Fruit fly (Drosophila melanogaster) whole organism, embryonic: Measurements from ENCODE around the gene CG16985.

Experiments used
- Antp ChIP-seq: fragments of 200-800 bp; sonication (Bioruptor generic); optimal IDR thresholded peaks from 3 replicates; lab custom pipeline; 2016; ENCODE audit warnings: missing biosample characterization, missing genetic modification characterization
- BEAF-32 ChIP-seq: fragments of 200-800 bp; sonication (Bioruptor generic); optimal IDR thresholded peaks from 3 replicates; lab custom pipeline; 2017; ENCODE audit warnings: missing biosample characterization, missing genetic modification characterization, mild to moderate bottlenecking, moderate library complexity, missing genetic modification reagents
- CG11504 ChIP-seq: fragments of 200-800 bp; sonication (Bioruptor generic); optimal IDR thresholded peaks from 3 replicates; lab custom pipeline; 2019; ENCODE audit warnings: missing biosample characterization, mild to moderate bottlenecking, missing genetic modification characterization, moderate library complexity
- CG12299 ChIP-seq: fragments of 200-800 bp; sonication (Bioruptor generic); optimal IDR thresholded peaks from 2 replicates; lab custom pipeline; 2018; ENCODE audit warnings: missing biosample characterization, mild to moderate bottlenecking, missing genetic modification characterization
- CG12659 ChIP-seq: fragments of 200-800 bp; sonication (Bioruptor generic); optimal IDR thresholded peaks from 3 replicates; lab custom pipeline; 2017; ENCODE audit warnings: mild to moderate bottlenecking, missing biosample characterization, missing genetic modification reagents, missing genetic modification characterization
- CG12942 ChIP-seq: fragments of 200-800 bp; sonication (Bioruptor generic); optimal IDR thresholded peaks from 3 replicates; lab custom pipeline; 2016; ENCODE audit warnings: missing biosample characterization, missing genetic modification characterization
- CG15601 ChIP-seq: fragments of 200-800 bp; sonication (Bioruptor generic); optimal IDR thresholded peaks from 3 replicates; lab custom pipeline; 2019; ENCODE audit warnings: missing biosample characterization, mild to moderate bottlenecking, missing genetic modification characterization, moderate library complexity
- CG2116 ChIP-seq: fragments of 200-800 bp; sonication (Bioruptor generic); optimal IDR thresholded peaks from 3 replicates; lab custom pipeline; 2018; ENCODE audit warnings: missing biosample characterization, mild to moderate bottlenecking, missing genetic modification characterization
- CG31224 ChIP-seq: fragments of 200-800 bp; sonication (Bioruptor generic); IDR thresholded peaks from 2 replicates; pipeline ENCODE4 v1.3.6; 2022; ENCODE audit warnings: missing biosample characterization, missing genetic modification characterization
- CG31388 ChIP-seq: fragments of 200-800 bp; sonication (Bioruptor generic); optimal IDR thresholded peaks from 2 replicates; lab custom pipeline; 2016; ENCODE audit warnings: missing biosample characterization, missing genetic modification characterization
- CG31441 ChIP-seq: fragments of 200-800 bp; sonication (Bioruptor generic); IDR thresholded peaks from 2 replicates; pipeline ENCODE4 v1.3.6; 2022; ENCODE audit warnings: missing biosample characterization, missing genetic modification characterization
- CG34224 ChIP-seq: fragments of 200-800 bp; sonication (Bioruptor generic); IDR thresholded peaks from 3 replicates; pipeline ENCODE4 v1.3.6; 2022; ENCODE audit warnings: missing biosample characterization, missing genetic modification characterization; ENCODE audit not compliant: partially characterized antibody
- CG6254 ChIP-seq: fragments of 200-800 bp; sonication (Bioruptor generic); optimal IDR thresholded peaks from 3 replicates; lab custom pipeline; 2017; ENCODE audit warnings: mild to moderate bottlenecking, missing biosample characterization, missing genetic modification reagents, missing genetic modification characterization
- Dip3 ChIP-seq: fragments of 200-800 bp; sonication (Bioruptor generic); optimal IDR thresholded peaks from 3 replicates; lab custom pipeline; 2016; ENCODE audit warnings: missing biosample characterization, missing genetic modification characterization
- Drgx ChIP-seq: fragments of 200-800 bp; sonication (Bioruptor generic); IDR thresholded peaks from 2 replicates; pipeline ENCODE4 v1.3.6; 2022; ENCODE audit warnings: missing biosample characterization, missing genetic modification characterization
- E2f2 ChIP-seq: fragments of 200-800 bp; sonication (Bioruptor generic); IDR thresholded peaks from 2 replicates; pipeline ENCODE4 v1.3.6; 2022; ENCODE audit warnings: missing biosample characterization, missing genetic modification characterization
- HLH4C ChIP-seq: fragments of 200-800 bp; sonication (Bioruptor generic); IDR thresholded peaks from 3 replicates; pipeline ENCODE4 v1.3.6; 2022; ENCODE audit warnings: missing biosample characterization, missing genetic modification characterization; ENCODE audit not compliant: partially characterized antibody
- Kr ChIP-seq: fragments of 200-800 bp; sonication (Bioruptor generic); optimal IDR thresholded peaks from 2 replicates; lab custom pipeline; 2017; ENCODE audit warnings: missing biosample characterization, mild to moderate bottlenecking, missing genetic modification characterization
- Mad ChIP-seq: fragments of 200-800 bp; sonication (Bioruptor generic); optimal IDR thresholded peaks from 2 replicates; lab custom pipeline; 2016; ENCODE audit warnings: missing biosample characterization, missing genetic modification characterization
- Nf-YB ChIP-seq: fragments of 200-800 bp; sonication (Bioruptor generic); optimal IDR thresholded peaks from 3 replicates; lab custom pipeline; 2019; ENCODE audit warnings: missing biosample characterization, mild to moderate bottlenecking, missing genetic modification characterization, moderate library complexity
- Rfx ChIP-seq: fragments of 200-800 bp; sonication (Bioruptor generic); IDR thresholded peaks from 2 replicates; pipeline ENCODE4 v1.3.6; 2022; ENCODE audit warnings: missing biosample characterization, missing genetic modification characterization
- Trl ChIP-seq, 3 experiments: fragments of >200 bp in 2 of 3; fragments of 200-800 bp in 1 of 3; sonication (Bioruptor generic) in 1 of 3; optimal IDR thresholded peaks; 2 replicates in 1 of 3; 3 replicates in 2 of 3; lab custom pipeline; 2016 to 2017; ENCODE audit warnings: missing biosample characterization in 1 of 3, missing genetic modification characterization in 1 of 3
- Xbp1 ChIP-seq: fragments of 200-800 bp; sonication (Bioruptor generic); optimal IDR thresholded peaks from 3 replicates; lab custom pipeline; 2016; ENCODE audit warnings: missing biosample characterization, mild to moderate bottlenecking, missing genetic modification characterization
- Xrp1 ChIP-seq: fragments of 200-800 bp; sonication (Bioruptor generic); IDR thresholded peaks from 2 replicates; pipeline ENCODE4 v1.3.6; 2022; ENCODE audit warnings: missing biosample characterization, missing genetic modification characterization
- YL-1 ChIP-seq: fragments of 200-800 bp; sonication (Bioruptor generic); optimal IDR thresholded peaks from 3 replicates; lab custom pipeline; 2017; ENCODE audit warnings: missing biosample characterization, mild to moderate bottlenecking, missing genetic modification characterization
- abd-A ChIP-seq: fragments of 200-800 bp; sonication (Bioruptor generic); optimal IDR thresholded peaks from 3 replicates; lab custom pipeline; 2019; ENCODE audit warnings: missing biosample characterization, mild to moderate bottlenecking, missing genetic modification characterization, moderate library complexity
- ap ChIP-seq: fragments of 200-800 bp; sonication (Bioruptor generic); IDR thresholded peaks from 2 replicates; pipeline ENCODE4 v1.3.6; 2022; ENCODE audit warnings: missing biosample characterization, missing genetic modification characterization
- bbx ChIP-seq: fragments of 200-800 bp; sonication (Bioruptor generic); IDR thresholded peaks from 2 replicates; pipeline ENCODE4 v1.3.6; 2022; ENCODE audit warnings: missing biosample characterization, missing genetic modification characterization; ENCODE audit not compliant: partially characterized antibody
- bcd ChIP-seq: fragments of 200-800 bp; sonication (Bioruptor generic); optimal IDR thresholded peaks from 2 replicates; lab custom pipeline; 2017; ENCODE audit warnings: missing biosample characterization, mild to moderate bottlenecking, missing genetic modification characterization
- cato ChIP-seq: fragments of 200-800 bp; sonication (Bioruptor generic); optimal IDR thresholded peaks from 2 replicates; lab custom pipeline; 2016; ENCODE audit warnings: missing biosample characterization, missing genetic modification characterization, borderline replicate concordance
- chinmo ChIP-seq: fragments of 200-800 bp; sonication (Bioruptor generic); IDR thresholded peaks from 4 replicates; pipeline ENCODE4 v1.3.6; 2022; ENCODE audit warnings: missing biosample characterization, missing genetic modification characterization; ENCODE audit not compliant: partially characterized antibody
- danr ChIP-seq: fragments of 200-800 bp; sonication (Bioruptor generic); IDR thresholded peaks from 2 replicates; pipeline ENCODE4 v1.3.6; 2022; ENCODE audit warnings: missing biosample characterization, missing genetic modification characterization
- dati ChIP-seq: fragments of 200-800 bp; sonication (Bioruptor generic); IDR thresholded peaks from 2 replicates; pipeline ENCODE4 v1.3.6; 2022; ENCODE audit warnings: missing biosample characterization, missing genetic modification characterization
- dpn ChIP-seq, 2 experiments: fragments of 200-800 bp; sonication (Bioruptor generic); optimal IDR thresholded peaks; 3 replicates each; lab custom pipeline; 2016; ENCODE audit warnings: missing biosample characterization in 2 of 2, missing genetic modification characterization in 2 of 2
- knrl ChIP-seq: fragments of 200-800 bp; sonication (Bioruptor generic); IDR thresholded peaks from 3 replicates; pipeline ENCODE4 v1.3.6; 2022; ENCODE audit warnings: missing biosample characterization, missing genetic modification characterization; ENCODE audit not compliant: partially characterized antibody
- mld ChIP-seq: fragments of 200-800 bp; sonication (Bioruptor generic); IDR thresholded peaks from 3 replicates; pipeline ENCODE4 v1.3.6; 2022; ENCODE audit warnings: missing biosample characterization, missing genetic modification characterization; ENCODE audit not compliant: partially characterized antibody
- pan ChIP-seq, 4 experiments: fragments of >200 bp in 3 of 4; fragments of 200-800 bp in 1 of 4; sonication (Bioruptor generic) in 1 of 4; optimal IDR thresholded peaks in 3 of 4; IDR thresholded peaks in 1 of 4; 2 replicates each; pipeline versions ENCODE4 v1.3.6 to Lab custom; 2017 to 2022; ENCODE audit warnings: missing biosample characterization in 2 of 4, missing genetic modification characterization in 2 of 4, mixed read lengths in 1 of 4
- psq ChIP-seq: fragments of 200-800 bp; sonication (Bioruptor generic); optimal IDR thresholded peaks from 2 replicates; lab custom pipeline; 2017; ENCODE audit warnings: missing biosample characterization, missing genetic modification characterization
- sens ChIP-seq: fragments of 200-800 bp; sonication (Bioruptor generic); peaks from one replicate; lab custom pipeline; 2016; ENCODE audit warnings: missing biosample characterization, missing genetic modification characterization
- sim ChIP-seq: fragments of 200-800 bp; sonication (Bioruptor generic); IDR thresholded peaks from 2 replicates; pipeline ENCODE4 v1.3.6; 2022; ENCODE audit warnings: missing biosample characterization, missing genetic modification characterization
- sima ChIP-seq: fragments of 200-800 bp; sonication (Bioruptor generic); optimal IDR thresholded peaks from 2 replicates; lab custom pipeline; 2016; ENCODE audit warnings: missing biosample characterization, missing genetic modification characterization
- sob ChIP-seq: fragments of 200-800 bp; sonication (Bioruptor generic); IDR thresholded peaks from 2 replicates; pipeline ENCODE4 v1.3.6; 2022; ENCODE audit warnings: missing biosample characterization, missing genetic modification characterization
- tap ChIP-seq: fragments of 200-800 bp; optimal IDR thresholded peaks from 3 replicates; lab custom pipeline; 2019; ENCODE audit warnings: missing biosample characterization, mild to moderate bottlenecking, missing genetic modification characterization, moderate library complexity
- tio ChIP-seq: fragments of 200-800 bp; sonication (Bioruptor generic); optimal IDR thresholded peaks from 2 replicates; lab custom pipeline; 2017; ENCODE audit warnings: missing biosample characterization, missing genetic modification characterization, inconsistent platforms
- toy ChIP-seq: fragments of 200-800 bp; sonication (Bioruptor generic); IDR thresholded peaks from 2 replicates; pipeline ENCODE4 v1.3.6; 2022; ENCODE audit warnings: missing biosample characterization, missing genetic modification characterization
- unc-4 ChIP-seq: fragments of 200-800 bp; sonication (Bioruptor generic); IDR thresholded peaks from 2 replicates; pipeline ENCODE4 v1.3.6; 2022; ENCODE audit warnings: missing biosample characterization, missing genetic modification characterization; ENCODE audit not compliant: partially characterized antibody

Gene CG16985

DNA sequence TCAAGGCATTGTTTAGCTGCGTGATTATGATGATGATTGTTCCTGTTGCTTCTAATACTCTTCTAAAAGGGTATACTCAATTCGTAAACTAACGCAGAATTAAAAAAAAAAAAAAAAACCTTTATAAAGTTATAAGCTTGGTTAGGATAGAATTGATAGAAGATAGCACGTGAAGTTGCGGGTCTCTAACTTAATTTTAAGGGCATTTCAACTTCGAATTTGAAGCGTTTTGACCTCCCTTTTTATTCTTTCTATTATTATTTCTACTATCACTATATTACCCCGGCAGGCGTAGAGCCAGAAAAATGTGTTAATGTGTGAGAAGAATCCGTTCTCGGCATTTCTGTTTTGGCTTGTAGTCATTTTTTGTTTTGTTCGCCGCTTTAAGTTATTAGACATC lies 20.4 kb upstream of the CG16985 start (continued):
- peak; percentile 80 for TF ChIP-seq CG15601 (tag; lab: Kevin White, UChicago)
- TF ChIP-seq, all 482 proteins: peak for 262

DNA sequence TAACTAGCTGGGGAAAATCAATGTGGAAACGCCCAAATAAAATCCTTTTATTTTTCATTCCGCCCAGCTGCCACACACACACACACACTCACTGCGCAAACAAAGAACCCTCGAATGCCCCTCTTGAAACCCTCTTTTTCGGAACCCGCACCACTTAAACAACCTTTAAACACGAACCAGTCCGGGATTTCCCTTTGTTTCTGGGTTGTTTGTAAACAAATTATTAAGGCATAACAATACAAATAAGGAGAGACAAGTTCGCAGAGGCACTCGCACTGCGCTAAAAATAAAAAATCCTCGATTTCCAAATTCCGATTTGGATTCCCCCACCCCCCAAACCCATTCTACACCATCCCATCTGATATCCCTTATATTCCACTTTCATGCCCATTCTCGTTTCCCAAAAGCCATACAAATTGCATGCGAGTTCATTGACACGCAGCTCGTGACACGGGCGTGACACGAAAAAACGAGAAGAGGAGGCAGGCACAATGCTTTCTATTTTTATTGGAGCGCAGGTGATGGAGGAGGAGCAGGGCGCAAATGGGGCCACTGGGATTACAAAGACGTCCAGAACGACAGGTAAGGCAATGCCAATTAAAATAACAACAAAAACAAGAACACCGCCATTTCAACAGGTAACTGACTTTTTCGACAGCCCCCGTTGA lies 19.4 kb upstream of the CG16985 start:
- TF ChIP-seq BEAF-32 (peak; percentile 57), CG34224 (GFP tag; lab: Robert Waterston, UW) (peak; percentile 38; the same call in 2 of the 3 replicates), danr (no peak), CG12659 (GFP tag; lab: Kevin White, UChicago) (no peak), bcd (no peak), toy (GFP tag; lab: Robert Waterston, UW) (no peak), sim (no peak), CG12942 (GFP tag; lab: Kevin White, UChicago) (no peak), Antp (GFP tag; lab: Kevin White, UChicago) (no peak), HLH4C (GFP tag; lab: Robert Waterston, UW) (peak; percentile 54; the same call in 1 of the 3 replicates), unc-4 (GFP tag; lab: Robert Waterston, UW) (peak; percentile 47), dati (GFP tag; lab: Robert Waterston, UW) (no peak), Xbp1 (no peak), Drgx (no peak), CG6254 (GFP tag; lab: Kevin White, UChicago) (no peak), CG15601 (tag; lab: Kevin White, UChicago) (no peak), psq (no peak), CG31388 (no peak), chinmo (0 out of 4 replicates have a peak, but pooled peaks have one; percentile 27), tap (tag; lab: Kevin White, UChicago) (no peak), cato (GFP tag; lab: Kevin White, UChicago) (no peak), Mad (GFP tag; lab: Kevin White, UChicago) (no peak), mld (peak; percentile 83), ap (no peak), tio (no peak), CG31224 (no peak), Rfx (GFP tag; lab: Robert Waterston, UW) (no peak), CG2116 (no peak), abd-A (tag; lab: Kevin White, UChicago) (peak; percentile 19), bbx (peak; percentile 84), Xrp1 (GFP tag; lab: Robert Waterston, UW) (no peak), sens (GFP tag; lab: Kevin White, UChicago) (peak; percentile 23), dpn (GFP tag; optimal IDR thresholded peaks at IDR 0.05; lab: Kevin White, UChicago) (no peak), Nf-YB (GFP tag; lab: Kevin White, UChicago) (no peak), CG12299 (tag; lab: Kevin White, UChicago) (no peak), YL-1 (GFP tag; lab: Kevin White, UChicago) (no peak), E2f2 (GFP tag; lab: Robert Waterston, UW) (no peak), sob (GFP tag; lab: Robert Waterston, UW) (no peak), sima (GFP tag; lab: Kevin White, UChicago) (no peak), Trl (optimal IDR thresholded peaks at IDR 0.05; lab: Kevin White, UChicago) (no peak), Trl (GFP tag; optimal IDR thresholded peaks at IDR 0.05; lab: Kevin White, UChicago) (no peak), CG31441 (no peak), Kr (GFP tag; lab: Kevin White, UChicago) (no peak), Dip3 (GFP tag; lab: Kevin White, UChicago) (no peak), pan (optimal IDR thresholded peaks at IDR 0.05; lab: Kevin White, UChicago) (no peak), pan (GFP tag; optimal IDR thresholded peaks at IDR 0.05 in 1 of 2, IDR thresholded peaks at IDR 0.05 in 1 of 2) (no peak), CG11504 (tag; lab: Kevin White, UChicago) (no peak), knrl (GFP tag; lab: Robert Waterston, UW) (peak; percentile 28; the same call in 1 of the 3 replicates)
